Fruit fly (Drosophila melanogaster): ENCODE data around the gene Srg3.

The Srg3 gene

dm6 chr3L:9446731-9447238 is 3.8 kb downstream of the Srg3 start, which contains the start of gene CG3529:
TSS of gene CG3529 (plus strand) at chr3L:9446864.
- TF ChIP-seq insv (optimal IDR thresholded peaks at IDR 0.05), result no peak

dm6 chr3L:9447239-9447777 is 4.3 kb downstream of the Srg3 start:
- TF ChIP-seq insv (optimal IDR thresholded peaks at IDR 0.05), result no peak
- TF ChIP-seq Myc (optimal IDR thresholded peaks at IDR 0.05), result no peak
- TF ChIP-seq psq (optimal IDR thresholded peaks at IDR 0.05), result no peak
- no peak for TF ChIP-seq ttk (optimal IDR thresholded peaks at IDR 0.05)
- no peak for TF ChIP-seq Sin3A (optimal IDR thresholded peaks at IDR 0.05)
- TF ChIP-seq h (optimal IDR thresholded peaks at IDR 0.05), result no peak

- TF ChIP-seq psq (optimal IDR thresholded peaks at IDR 0.05) (no peak), h (optimal IDR thresholded peaks at IDR 0.05) (no peak), insv (optimal IDR thresholded peaks at IDR 0.05) (no peak), Sin3A (optimal IDR thresholded peaks at IDR 0.05) (no peak), ttk (optimal IDR thresholded peaks at IDR 0.05) (no peak)
Measured at dm6 chr3L:9451522-9452118, 8.6 kb downstream of the Srg3 start, which contains the start of the genes CG3448 and ghi. TSS of gene CG3448 (minus strand) at chr3L:9451572. TSS of gene ghi (plus strand) at chr3L:9451876.

dm6 chr3L:9452422-9452821 is 9.4 kb downstream of the Srg3 start:
- TF ChIP-seq ttk (optimal IDR thresholded peaks at IDR 0.05), result no peak
- TF ChIP-seq insv (optimal IDR thresholded peaks at IDR 0.05), result no peak
- no peak for TF ChIP-seq h (optimal IDR thresholded peaks at IDR 0.05)

- TF ChIP-seq insv (optimal IDR thresholded peaks at IDR 0.05) (no peak), Sin3A (optimal IDR thresholded peaks at IDR 0.05) (no peak), Myc (optimal IDR thresholded peaks at IDR 0.05) (no peak), psq (optimal IDR thresholded peaks at IDR 0.05) (no peak), ttk (optimal IDR thresholded peaks at IDR 0.05) (no peak), h (optimal IDR thresholded peaks at IDR 0.05) (no peak)
Measured at dm6 chr3L:9455819-9456388, 12.9 kb downstream of the Srg3 start, which contains the start of the genes phol and CG3552. TSS of gene phol (minus strand) at chr3L:9456281. TSS of gene CG3552 (plus strand) at chr3L:9456318.

dm6 chr3L:9456389-9456788 is 13.4 kb downstream of the Srg3 start:
- TF ChIP-seq ttk (optimal IDR thresholded peaks at IDR 0.05) (no peak), insv (optimal IDR thresholded peaks at IDR 0.05) (no peak), Myc (optimal IDR thresholded peaks at IDR 0.05) (no peak), psq (optimal IDR thresholded peaks at IDR 0.05) (no peak), h (optimal IDR thresholded peaks at IDR 0.05) (no peak)

- TF ChIP-seq psq (optimal IDR thresholded peaks at IDR 0.05), result no peak
- TF ChIP-seq ttk (optimal IDR thresholded peaks at IDR 0.05), result no peak
- no peak for TF ChIP-seq insv (optimal IDR thresholded peaks at IDR 0.05)
- TF ChIP-seq h (optimal IDR thresholded peaks at IDR 0.05), result no peak
- no peak for TF ChIP-seq Sin3A (optimal IDR thresholded peaks at IDR 0.05)
- TF ChIP-seq Myc (optimal IDR thresholded peaks at IDR 0.05), result no peak
Measured at dm6 chr3L:9457619-9458092, 14.6 kb downstream of the Srg3 start, which contains the start of gene CG3437. TSS of gene CG3437 (minus strand) at chr3L:9457669.

dm6 chr3L:9460775-9461491 is 17.9 kb downstream of the Srg3 start, which contains the start of the genes CG3434 and CG44838:
TSS of gene CG3434 (minus strand) at chr3L:9460799.
TSS of gene CG44838 (plus strand) at chr3L:9461050.
- TF ChIP-seq insv (optimal IDR thresholded peaks at IDR 0.05) (no peak), ttk (optimal IDR thresholded peaks at IDR 0.05) (no peak), Myc (optimal IDR thresholded peaks at IDR 0.05) (no peak), Sin3A (optimal IDR thresholded peaks at IDR 0.05) (no peak), psq (optimal IDR thresholded peaks at IDR 0.05) (no peak), h (optimal IDR thresholded peaks at IDR 0.05) (no peak)

- TF ChIP-seq psq (optimal IDR thresholded peaks at IDR 0.05) (no peak), insv (optimal IDR thresholded peaks at IDR 0.05) (no peak), Myc (optimal IDR thresholded peaks at IDR 0.05) (no peak), h (optimal IDR thresholded peaks at IDR 0.05) (no peak), ttk (optimal IDR thresholded peaks at IDR 0.05) (no peak), Sin3A (optimal IDR thresholded peaks at IDR 0.05) (no peak)
Measured at dm6 chr3L:9461670-9462246, 18.7 kb downstream of the Srg3 start.

dm6 chr3L:9462247-9462769 is 19.3 kb downstream of the Srg3 start:
- TF ChIP-seq psq (optimal IDR thresholded peaks at IDR 0.05), result no peak
- no peak for TF ChIP-seq Myc (optimal IDR thresholded peaks at IDR 0.05)
- no peak for TF ChIP-seq insv (optimal IDR thresholded peaks at IDR 0.05)
- no peak for TF ChIP-seq h (optimal IDR thresholded peaks at IDR 0.05)
- TF ChIP-seq ttk (optimal IDR thresholded peaks at IDR 0.05), result no peak
- no peak for TF ChIP-seq Sin3A (optimal IDR thresholded peaks at IDR 0.05)

- TF ChIP-seq insv (optimal IDR thresholded peaks at IDR 0.05) (no peak), h (optimal IDR thresholded peaks at IDR 0.05) (no peak), Sin3A (optimal IDR thresholded peaks at IDR 0.05) (no peak), Myc (optimal IDR thresholded peaks at IDR 0.05) (no peak), psq (optimal IDR thresholded peaks at IDR 0.05) (no peak), ttk (optimal IDR thresholded peaks at IDR 0.05) (no peak)
Measured at dm6 chr3L:9462794-9463193, 19.8 kb downstream of the Srg3 start.

All from Kc167 (cell line).